Worm (Caenorhabditis elegans): ENCODE results near the gene C50C3.12.

The C50C3.12 gene

ce11 chrIII:8211562-8211961, 35.2 kb downstream of the C50C3.12 start:
- no peak for TF ChIP-seq hlh-30 (tag; optimal IDR thresholded peaks at IDR 0.05; ENCODE audit: insufficient read depth)
- peak; percentile 42 for TF ChIP-seq ceh-31 (tag; optimal IDR thresholded peaks at IDR 0.05)
- no peak for TF ChIP-seq gmeb-2 (tag; optimal IDR thresholded peaks at IDR 0.05)
- no peak for TF ChIP-seq ceh-18 (tag; optimal IDR thresholded peaks at IDR 0.05)

- TF ChIP-seq nfya-1 (tag; optimal IDR thresholded peaks at IDR 0.05) (peak; percentile 64), ceh-31 (tag; optimal IDR thresholded peaks at IDR 0.05) (peak; percentile 53), dve-1 (tag; optimal IDR thresholded peaks at IDR 0.05) (no peak), unc-86 (tag; optimal IDR thresholded peaks at IDR 0.05) (peak; percentile 25)
Observed at ce11 chrIII:8216224-8216623, 39.9 kb downstream of the C50C3.12 start, which contains the start of gene unc-86. Gene unc-86 (minus strand): TSS chrIII:8216336.

ce11 chrIII:8217919-8218318, 41.6 kb downstream of the C50C3.12 start, which contains the start of gene C30A5.16:
Gene C30A5.16 (plus strand): TSS chrIII:8218219.
- no peak for TF ChIP-seq unc-3 (GFP tag; conservative IDR thresholded peaks at IDR 0.05)
- TF ChIP-seq unc-3 (tag; optimal IDR thresholded peaks at IDR 0.05), result no peak
- TF ChIP-seq hlh-13 (GFP tag; optimal IDR thresholded peaks at IDR 0.05), result no peak
- no peak for TF ChIP-seq ceh-14 (tag; optimal IDR thresholded peaks at IDR 0.05)
- TF ChIP-seq sox-2 (GFP tag; IDR thresholded peaks at IDR 0.05), result peak; percentile 24
- no peak for TF ChIP-seq ceh-9 (tag; optimal IDR thresholded peaks at IDR 0.05)
- no peak for TF ChIP-seq K02D7.2 (tag; optimal IDR thresholded peaks at IDR 0.05)
- TF ChIP-seq pha-4 (tag; optimal IDR thresholded peaks at IDR 0.05), result no peak
- no peak for TF ChIP-seq fkh-6 (tag; optimal IDR thresholded peaks at IDR 0.05)
- no peak for TF ChIP-seq ceh-34 (tag; optimal IDR thresholded peaks at IDR 0.05)
- peak; percentile 75 for TF ChIP-seq ceh-31 (tag; optimal IDR thresholded peaks at IDR 0.05)
- TF ChIP-seq unc-42 (tag; optimal IDR thresholded peaks at IDR 0.05), result no peak
- no peak for TF ChIP-seq syd-9 (tag; optimal IDR thresholded peaks at IDR 0.05)
- TF ChIP-seq tbx-2 (tag; optimal IDR thresholded peaks at IDR 0.05), result no peak
- no peak for TF ChIP-seq sox-4 (tag; optimal IDR thresholded peaks at IDR 0.05)

ce11 chrIII:8220081-8220480, 43.7 kb downstream of the C50C3.12 start:
- TF ChIP-seq sox-2 (GFP tag; IDR thresholded peaks at IDR 0.05), result no peak
- peak; percentile 38 for TF ChIP-seq unc-86 (tag; optimal IDR thresholded peaks at IDR 0.05)

- TF ChIP-seq sox-2 (GFP tag; IDR thresholded peaks at IDR 0.05) (no peak), ahr-1 (tag; optimal IDR thresholded peaks at IDR 0.05) (no peak), T23F11.4 (GFP tag; optimal IDR thresholded peaks at IDR 0.05) (no peak), mec-3 (tag; optimal IDR thresholded peaks at IDR 0.05; ENCODE audit: borderline replicate concordance) (no peak), ceh-19 (GFP tag; optimal IDR thresholded peaks at IDR 0.05) (no peak), elt-2 (tag; optimal IDR thresholded peaks at IDR 0.05) (no peak), sox-4 (tag; optimal IDR thresholded peaks at IDR 0.05) (no peak), ref-2 (tag; optimal IDR thresholded peaks at IDR 0.05) (no peak), ceh-30 (tag; optimal IDR thresholded peaks at IDR 0.05) (no peak), eyg-1 (tag; optimal IDR thresholded peaks at IDR 0.05) (no peak), pha-4 (tag; optimal IDR thresholded peaks at IDR 0.05) (no peak)
Observed at ce11 chrIII:8224769-8225168, 48.4 kb downstream of the C50C3.12 start, which contains the start of gene mob-4. Gene mob-4 (plus strand): TSS chrIII:8225097.

ce11 chrIII:8226178-8226577, 49.8 kb downstream of the C50C3.12 start, which contains the start of gene rfs-1:
Gene rfs-1 (plus strand): TSS chrIII:8226478.
- TF ChIP-seq unc-86 (tag; optimal IDR thresholded peaks at IDR 0.05), result no peak
- no peak for TF ChIP-seq pag-3 (tag; optimal IDR thresholded peaks at IDR 0.05; ENCODE audit: borderline replicate concordance)
- TF ChIP-seq dmd-4 (tag; optimal IDR thresholded peaks at IDR 0.05; ENCODE audit: borderline replicate concordance), result no peak
- TF ChIP-seq unc-3 (GFP tag; conservative IDR thresholded peaks at IDR 0.05), result no peak
- TF ChIP-seq unc-3 (tag; optimal IDR thresholded peaks at IDR 0.05), result no peak
- TF ChIP-seq lim-6 (tag; optimal IDR thresholded peaks at IDR 0.05), result no peak
- no peak for TF ChIP-seq hlh-15 (tag; optimal IDR thresholded peaks at IDR 0.05)
- TF ChIP-seq T23F11.4 (GFP tag; optimal IDR thresholded peaks at IDR 0.05), result no peak
- no peak for TF ChIP-seq ceh-34 (tag; optimal IDR thresholded peaks at IDR 0.05)
- no peak for TF ChIP-seq ceh-30 (tag; optimal IDR thresholded peaks at IDR 0.05)
- no peak for TF ChIP-seq ceh-22 (tag; optimal IDR thresholded peaks at IDR 0.05)
- no peak for TF ChIP-seq pat-9 (tag; optimal IDR thresholded peaks at IDR 0.05)
- no peak for TF ChIP-seq K02D7.2 (tag; optimal IDR thresholded peaks at IDR 0.05)
- TF ChIP-seq K09A11.1 (tag; optimal IDR thresholded peaks at IDR 0.05; ENCODE audit: insufficient read depth), result no peak
- no peak for TF ChIP-seq elt-4 (tag; optimal IDR thresholded peaks at IDR 0.05)

Measured in whole organism, late embryonic.